Fruit fly (Drosophila melanogaster): ENCODE results near the gene Ste12DOR.

The Ste12DOR gene

DNA sequence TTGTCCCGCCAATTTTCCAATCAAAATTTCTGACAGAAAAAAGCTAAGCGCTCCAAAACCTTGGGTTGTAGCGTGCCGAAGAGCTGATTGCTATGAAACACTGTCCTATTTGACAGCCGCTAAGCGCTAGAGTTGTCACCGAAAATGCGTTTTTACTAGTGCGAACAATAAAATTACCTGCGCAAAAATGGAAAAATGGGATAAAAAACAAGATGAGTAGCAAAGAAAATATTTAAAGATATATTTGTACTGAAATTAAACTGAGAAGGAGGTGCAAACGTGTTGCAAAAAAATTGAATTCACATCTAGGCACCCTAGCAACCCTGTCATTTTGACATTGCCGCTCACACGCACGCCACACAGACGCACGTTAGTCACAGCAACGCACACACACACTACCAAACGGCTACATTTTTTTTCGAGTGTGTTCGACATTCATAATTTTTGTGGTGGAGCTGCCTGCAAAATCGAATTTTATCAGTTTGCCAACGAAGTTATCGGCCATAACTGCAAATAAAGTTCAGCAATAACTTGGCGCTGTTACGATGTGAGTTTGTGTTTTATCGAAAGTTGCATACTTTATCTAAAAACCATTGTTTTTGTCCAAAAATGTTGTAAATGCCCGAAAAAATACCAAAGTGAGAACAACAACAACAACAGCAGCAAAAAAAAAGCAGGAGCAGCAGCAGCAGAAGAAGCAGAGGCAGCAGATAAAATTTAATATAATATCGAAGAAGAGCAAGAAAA is 3.9 kb upstream of the Ste12DOR start, which contains the start of gene ben (continued):
- TF ChIP-seq spab (GFP tag; optimal IDR thresholded peaks at IDR 0.05) (peak; percentile 60), CG16779 (tag; optimal IDR thresholded peaks at IDR 0.05) (no peak), Blimp-1 (GFP tag; optimal IDR thresholded peaks at IDR 0.05) (peak; percentile 64), Smox (GFP tag; optimal IDR thresholded peaks at IDR 0.05) (peak; percentile 73), CG4318 (GFP tag; optimal IDR thresholded peaks at IDR 0.05) (peak; percentile 77), CG10631 (GFP tag; optimal IDR thresholded peaks at IDR 0.05) (peak; percentile 82), Hr39 (GFP tag; optimal IDR thresholded peaks at IDR 0.05) (peak; percentile 88), ss (GFP tag; optimal IDR thresholded peaks at IDR 0.05) (peak; percentile 64 to 75), dsx (GFP tag; optimal IDR thresholded peaks at IDR 0.05; ENCODE audit: poor library complexity, severe bottlenecking) (peak; percentile 65), CG9139 (GFP tag; optimal IDR thresholded peaks at IDR 0.05) (peak; percentile 40), Gug (GFP tag; IDR thresholded peaks at IDR 0.05) (peak; percentile 79), vri (GFP tag; optimal IDR thresholded peaks at IDR 0.05) (peak; percentile 45), fd85E (GFP tag; optimal IDR thresholded peaks at IDR 0.05) (no peak), CG32006 (GFP tag; optimal IDR thresholded peaks at IDR 0.05) (peak; percentile 86), CG8319 (GFP tag; optimal IDR thresholded peaks at IDR 0.05) (peak; percentile 66), CG3919 (GFP tag; optimal IDR thresholded peaks at IDR 0.05) (peak; percentile 70), net (GFP tag; optimal IDR thresholded peaks at IDR 0.05) (peak; percentile 49), CG10669 (GFP tag; optimal IDR thresholded peaks at IDR 0.05) (peak; percentile 78)

DNA sequence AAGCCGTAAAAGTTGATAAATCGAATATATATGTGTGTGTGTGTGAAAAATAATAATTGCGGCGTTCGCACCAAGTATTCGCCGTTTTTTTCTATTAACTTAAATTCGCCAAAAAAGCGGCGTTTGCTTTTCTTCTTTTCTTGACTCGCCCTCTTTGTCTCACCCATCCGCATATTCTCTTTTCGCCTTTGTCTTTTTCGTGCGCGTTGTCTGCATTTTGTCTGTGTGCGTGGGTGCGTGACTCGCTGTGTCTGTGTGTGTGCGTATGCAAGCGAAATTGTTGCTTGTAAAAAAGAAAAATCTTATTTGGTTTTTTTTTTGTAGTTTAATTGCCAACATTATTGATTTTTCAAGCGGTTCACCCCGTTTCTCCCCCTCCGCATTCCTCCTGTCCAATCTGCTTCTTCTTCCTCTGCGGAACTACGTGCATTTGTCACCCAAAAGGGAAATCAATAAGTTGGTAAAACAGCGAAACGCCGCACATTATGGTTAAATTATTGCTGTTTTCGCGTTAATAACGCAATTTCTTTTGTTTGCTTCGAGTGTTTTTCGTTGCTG is 3.2 kb upstream of the Ste12DOR start:
- TF ChIP-seq CG6163 (GFP tag; IDR thresholded peaks at IDR 0.05) (peak; percentile 67; the same call in 2 of the 3 replicates), spab (GFP tag; optimal IDR thresholded peaks at IDR 0.05) (no peak), Eip78C (GFP tag) (peak; percentile 19), esn (GFP tag; optimal IDR thresholded peaks at IDR 0.05) (no peak), vri (GFP tag; optimal IDR thresholded peaks at IDR 0.05) (no peak), Lpt (GFP tag; optimal IDR thresholded peaks at IDR 0.05) (no peak), Sox102F (GFP tag; optimal IDR thresholded peaks at IDR 0.05) (no peak), CG6792 (GFP tag; optimal IDR thresholded peaks at IDR 0.05) (no peak), CG15336 (GFP tag; IDR thresholded peaks at IDR 0.05) (no peak), CG6808 (GFP tag; optimal IDR thresholded peaks at IDR 0.05) (no peak), fd59A (GFP tag; optimal IDR thresholded peaks at IDR 0.05) (no peak), eg (GFP tag; IDR thresholded peaks at IDR 0.05) (0 out of 3 replicates have a peak, but pooled peaks have one; percentile 22), ss (GFP tag; optimal IDR thresholded peaks at IDR 0.05) (peak in 1 of 2 experiments; percentile 16), Sox14 (GFP tag; optimal IDR thresholded peaks at IDR 0.05) (peak; percentile 63), Hr4 (GFP tag; optimal IDR thresholded peaks at IDR 0.05) (no peak), salr (GFP tag; optimal IDR thresholded peaks at IDR 0.05) (no peak), Eip93F (GFP tag; optimal IDR thresholded peaks at IDR 0.05) (no peak)

DNA sequence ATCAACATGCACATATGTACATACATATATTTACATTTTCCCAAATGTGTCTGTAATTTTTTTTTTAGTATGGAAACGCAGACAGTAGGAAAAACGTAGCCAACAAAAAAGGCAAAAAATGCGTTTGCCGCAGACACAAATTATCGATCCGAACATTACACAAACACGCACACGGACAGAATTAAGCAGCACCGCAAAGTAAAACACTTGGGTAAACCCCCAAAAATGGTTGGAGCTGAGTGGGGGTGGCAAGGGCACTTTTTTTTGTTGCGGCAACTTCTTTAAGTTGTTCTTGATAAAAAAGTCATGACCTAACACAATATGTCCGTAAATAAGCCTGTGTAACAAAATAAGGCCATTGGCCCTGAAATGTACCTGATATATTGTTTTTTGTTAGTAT is 14.2 kb downstream of the Ste12DOR start:
- TF ChIP-seq fkh (GFP tag; optimal IDR thresholded peaks at IDR 0.05) = peak; percentile 21
- no peak for TF ChIP-seq svp (GFP tag)
- no peak for TF ChIP-seq Eip78C (GFP tag)
